Worm (Caenorhabditis elegans) whole organism, dauer: ENCODE measurements around the gene aco-2.

Experiments
- unc-62 ChIP-seq: sonication (generic microtip); optimal IDR thresholded peaks from 2 replicates; lab custom pipeline; 2017; ENCODE audit warnings: missing biosample characterization, missing genetic modification reagents, missing genetic modification characterization

Gene aco-2

DNA sequence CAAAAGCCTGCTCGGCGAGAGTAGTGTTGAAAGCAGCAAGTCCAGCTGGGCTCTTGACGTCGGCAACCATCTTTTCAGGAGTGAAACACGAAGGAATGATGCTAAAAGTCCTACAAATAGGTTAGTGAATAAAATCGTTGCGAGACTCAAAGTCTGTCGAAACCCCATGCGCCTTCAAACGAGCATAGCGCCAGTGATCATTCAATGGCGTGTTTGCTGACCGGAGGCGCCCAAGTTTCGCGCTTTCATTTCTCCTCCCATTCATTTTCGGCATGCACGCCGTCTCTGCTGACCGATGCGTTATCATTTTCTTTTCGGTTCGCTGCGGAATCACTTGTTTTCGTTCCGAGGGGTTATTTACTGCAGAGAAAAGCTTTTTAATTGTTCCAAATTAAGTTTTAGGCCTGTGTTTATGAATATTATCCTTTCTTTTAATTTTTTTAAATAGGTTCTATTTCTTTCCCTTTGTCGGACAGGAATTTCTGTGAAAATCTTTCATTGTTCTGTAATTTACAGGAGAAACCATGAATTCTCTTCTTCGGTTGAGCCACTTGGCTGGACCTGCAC lies at the start of gene aco-2, which contains the start of gene eef-1B.1:
TSS of gene aco-2 (plus strand) at position 517 of the 567 bp plus-strand sequence.
TSS of gene eef-1B.1 (minus strand) at position 186 of the 567 bp plus-strand sequence.
- TF ChIP-seq unc-62 (GFP tag; lab: Kevin White, UChicago) = no peak

DNA sequence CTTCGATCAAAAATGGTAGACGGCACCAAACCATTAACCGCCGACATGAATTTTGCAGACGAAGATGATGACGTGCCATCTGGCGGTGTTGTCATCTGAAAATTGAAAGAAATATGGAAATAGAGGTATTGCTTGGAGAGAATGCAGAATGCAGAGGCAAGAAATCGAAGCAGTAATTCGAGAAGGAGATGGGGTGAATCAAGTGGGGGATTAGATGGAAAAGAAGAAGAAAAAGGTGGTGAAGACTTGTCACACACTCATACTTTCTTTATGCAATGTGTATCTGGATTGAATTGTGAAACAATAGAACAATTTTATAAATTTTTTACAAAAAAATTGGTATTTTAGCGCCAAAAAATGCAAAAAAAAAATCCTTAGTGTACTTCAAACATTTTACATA lies 48.7 kb upstream of the aco-2 start, which contains the start of gene tag-250:
TSS of gene tag-250 (minus strand) at position 101 of the 400 bp plus-strand sequence.
- TF ChIP-seq unc-62 (GFP tag; lab: Kevin White, UChicago) = no peak

DNA sequence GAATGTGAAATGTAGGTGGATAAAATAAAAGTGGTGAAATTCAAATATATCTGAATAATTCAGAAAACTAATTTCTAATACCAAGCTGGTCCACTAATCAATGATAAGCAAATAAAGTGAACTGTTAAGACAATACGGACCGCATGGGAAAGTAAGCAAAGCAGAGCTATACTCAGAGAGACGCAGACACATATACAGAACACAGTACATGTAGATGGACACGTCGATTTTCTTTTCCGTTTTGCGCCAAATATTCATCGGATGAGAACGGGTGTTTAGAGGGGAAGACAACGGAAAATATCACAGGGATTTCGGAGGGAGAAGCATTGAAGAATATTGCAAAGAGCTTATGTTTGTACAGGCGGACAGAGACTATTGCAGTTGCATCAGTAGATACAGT lies 47.5 kb upstream of the aco-2 start:
- no peak for TF ChIP-seq unc-62 (GFP tag; lab: Kevin White, UChicago)

DNA sequence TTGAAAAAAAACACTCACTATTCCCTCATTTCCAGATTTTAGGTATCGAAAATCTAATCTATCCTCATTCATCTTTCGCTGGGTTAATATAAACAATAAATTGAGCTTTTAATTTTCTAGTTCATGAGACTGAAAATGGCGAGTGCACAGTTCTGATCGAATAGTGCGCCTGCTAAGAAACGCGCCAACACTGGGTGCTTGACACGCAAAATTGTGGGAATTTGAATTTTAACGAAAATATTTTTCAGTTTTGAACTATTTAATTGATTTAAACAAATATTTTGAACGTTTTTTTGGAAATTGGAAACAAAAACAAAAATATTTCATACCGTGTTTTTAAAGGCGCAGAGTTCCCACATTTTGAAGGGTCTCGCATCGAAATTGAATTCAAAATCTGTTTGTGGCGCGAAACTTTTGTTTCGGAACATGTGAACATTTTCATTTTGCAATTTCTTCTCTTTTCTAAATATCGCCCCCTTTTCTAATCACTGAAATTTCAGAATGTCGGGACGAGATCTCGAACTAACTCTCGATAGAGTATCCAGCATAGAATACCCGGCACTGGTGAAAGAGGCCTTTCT lies 44.9 kb upstream of the aco-2 start, which contains the start of the genes C29E4.13 and npp-15:
TSS of gene C29E4.13 (minus strand) at position 169 of the 581 bp plus-strand sequence.
TSS of gene npp-15 (plus strand) at position 495 of the 581 bp plus-strand sequence.
- TF ChIP-seq unc-62 (GFP tag; lab: Kevin White, UChicago) = no peak

DNA sequence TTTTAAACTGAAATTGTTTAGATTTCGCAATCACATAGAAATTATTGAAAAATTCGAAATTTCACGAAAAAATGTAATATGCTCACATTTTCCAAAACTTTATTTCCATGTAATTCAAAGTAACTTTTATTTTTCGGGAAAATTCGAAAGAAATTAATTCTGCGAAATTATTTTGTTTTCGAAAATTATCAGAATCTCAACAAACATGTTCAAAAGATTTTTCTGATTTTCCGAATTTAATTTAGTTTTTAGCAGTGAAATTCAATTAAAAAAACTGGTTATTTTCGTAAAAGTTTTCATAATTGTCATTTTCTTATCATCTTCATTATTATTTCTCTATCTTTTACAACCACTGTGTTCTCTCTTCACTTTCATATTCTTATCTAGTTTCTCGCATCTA lies 40.3 kb upstream of the aco-2 start, which contains the start of gene ran-2:
TSS of gene ran-2 (plus strand) at position 301 of the 400 bp plus-strand sequence.
- no peak for TF ChIP-seq unc-62 (GFP tag; lab: Kevin White, UChicago)

DNA sequence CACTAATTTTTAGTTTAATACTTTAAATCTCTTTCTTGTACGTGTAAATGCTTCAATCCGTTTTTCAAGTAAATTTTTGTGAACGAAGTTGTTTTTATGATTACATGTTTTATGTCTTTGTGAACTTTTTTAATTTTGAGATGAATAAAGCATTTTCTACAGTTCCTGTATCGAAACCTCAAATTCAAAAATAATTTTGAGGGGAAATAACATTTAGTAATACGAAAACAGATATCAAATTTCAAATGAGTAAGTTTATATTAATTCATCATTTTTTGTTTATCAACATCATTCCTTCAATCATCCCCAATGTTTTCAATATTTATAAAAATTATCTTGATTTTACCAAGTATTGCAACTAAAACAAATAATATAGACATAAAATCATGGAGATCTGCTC lies 36.0 kb upstream of the aco-2 start, which contains the start of gene C29E4.10:
TSS of gene C29E4.10 (plus strand) at position 301 of the 400 bp plus-strand sequence.
- TF ChIP-seq unc-62 (GFP tag; lab: Kevin White, UChicago) = no peak

DNA sequence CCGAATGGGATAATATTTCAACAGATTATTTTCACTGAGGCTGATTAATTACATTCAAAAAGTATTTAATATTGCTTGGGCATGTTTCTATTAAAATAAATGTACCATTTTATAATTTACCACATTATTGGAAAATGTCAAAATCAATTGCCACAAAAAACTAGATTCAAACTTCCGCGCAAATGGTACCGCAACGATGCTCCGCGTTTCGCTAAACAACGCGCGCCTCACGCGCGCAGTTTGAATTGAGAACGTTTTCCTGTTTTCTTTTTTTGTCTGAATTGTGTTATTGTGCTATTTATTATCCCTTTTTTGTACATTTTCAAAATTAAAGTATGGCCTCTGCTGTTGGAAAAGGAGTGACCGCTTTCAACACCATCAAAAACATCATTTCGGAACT lies 32.7 kb upstream of the aco-2 start, which contains the start of gene C29E4.12:
TSS of gene C29E4.12 (plus strand) at position 333 of the 400 bp plus-strand sequence.
- TF ChIP-seq unc-62 (GFP tag; lab: Kevin White, UChicago) = no peak

DNA sequence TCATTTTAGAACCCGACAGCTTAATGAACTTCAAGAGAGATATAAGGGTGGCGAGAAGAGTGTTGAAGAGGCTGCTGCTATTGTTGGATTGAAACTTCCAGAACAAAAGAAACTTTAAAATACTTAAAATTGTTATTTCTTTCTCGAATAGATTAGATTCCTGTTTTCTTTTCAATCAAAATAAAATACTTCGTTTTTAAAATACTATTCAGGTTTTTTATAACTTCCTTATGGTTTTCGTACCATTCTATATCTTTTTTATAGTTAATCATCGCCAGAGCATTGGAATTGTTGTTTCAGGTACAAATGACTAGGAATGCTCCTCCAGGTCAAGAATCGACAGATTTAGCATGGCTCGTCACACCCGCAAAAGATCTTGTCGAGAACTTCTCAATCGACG lies 32.1 kb upstream of the aco-2 start, which contains the start of gene kle-2:
TSS of gene kle-2 (plus strand) at position 301 of the 400 bp plus-strand sequence.
- TF ChIP-seq unc-62 (GFP tag; lab: Kevin White, UChicago) = no peak

DNA sequence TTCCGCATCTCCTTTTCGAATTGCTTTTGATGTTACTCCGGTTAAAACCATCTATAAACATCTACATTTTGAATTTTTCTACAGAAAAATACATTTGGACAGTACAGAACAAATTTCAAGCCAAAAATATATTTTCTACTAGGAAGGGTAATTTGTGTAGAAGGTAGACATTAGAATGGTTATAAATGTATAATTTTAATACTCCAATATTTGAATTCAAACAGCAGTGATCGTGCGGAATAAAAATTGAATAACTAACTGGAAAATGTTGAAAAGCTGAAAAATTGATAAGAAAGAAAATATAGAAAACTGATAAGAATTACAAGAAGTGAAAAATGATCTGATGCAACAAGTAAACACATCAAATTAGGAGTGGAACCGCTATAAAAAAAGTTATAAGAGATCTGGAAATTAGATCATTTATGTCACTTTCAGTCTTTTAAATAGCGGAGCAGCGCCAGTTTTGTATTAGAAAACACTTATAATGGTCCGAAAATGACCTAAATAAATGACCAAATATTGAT lies 26.5 kb upstream of the aco-2 start, which contains the start of gene gsto-1:
TSS of gene gsto-1 (minus strand) at position 51 of the 524 bp plus-strand sequence.
- no peak for TF ChIP-seq unc-62 (GFP tag; lab: Kevin White, UChicago)

DNA sequence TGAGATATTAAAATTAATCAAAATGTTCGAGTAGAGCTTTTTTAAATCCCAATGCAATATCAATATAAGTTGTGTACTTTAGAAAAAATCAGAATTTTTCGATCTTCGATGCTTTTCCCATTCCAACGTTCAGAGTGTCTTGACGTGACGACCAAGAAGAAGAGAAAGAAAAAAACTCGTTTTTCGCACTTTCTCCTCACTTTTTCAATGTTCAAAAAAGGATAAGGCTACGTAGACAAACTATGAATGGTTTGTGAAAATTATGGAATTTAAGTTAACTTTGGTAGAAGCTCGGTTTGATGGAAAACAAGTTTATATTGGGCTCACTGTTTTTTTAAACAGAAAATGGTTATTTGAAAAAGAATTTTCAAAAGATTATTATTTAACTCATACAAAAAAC lies 25.8 kb upstream of the aco-2 start:
- TF ChIP-seq unc-62 (GFP tag; lab: Kevin White, UChicago) = no peak

DNA sequence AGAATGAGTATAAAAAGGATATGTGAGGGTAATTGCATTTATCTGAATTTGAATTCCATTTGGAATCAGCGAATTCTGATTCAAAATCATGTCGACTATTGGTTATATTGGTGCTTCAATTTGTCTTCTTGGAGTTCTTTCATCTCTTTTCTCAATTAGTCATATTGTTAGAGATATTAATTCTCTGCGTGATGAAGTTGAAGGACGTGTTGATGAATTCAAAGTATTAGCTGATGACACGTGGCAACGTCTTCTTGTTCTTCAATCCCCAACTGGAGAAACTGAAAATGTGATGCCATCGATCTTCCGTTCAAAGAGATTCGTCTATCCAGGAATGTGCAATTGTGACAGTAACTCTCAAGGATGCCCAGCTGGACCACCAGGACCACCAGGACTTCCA lies 24.7 kb upstream of the aco-2 start, which contains the start of gene col-90:
TSS of gene col-90 (plus strand) at position 37 of the 400 bp plus-strand sequence.
- TF ChIP-seq unc-62 (GFP tag; lab: Kevin White, UChicago) = no peak

DNA sequence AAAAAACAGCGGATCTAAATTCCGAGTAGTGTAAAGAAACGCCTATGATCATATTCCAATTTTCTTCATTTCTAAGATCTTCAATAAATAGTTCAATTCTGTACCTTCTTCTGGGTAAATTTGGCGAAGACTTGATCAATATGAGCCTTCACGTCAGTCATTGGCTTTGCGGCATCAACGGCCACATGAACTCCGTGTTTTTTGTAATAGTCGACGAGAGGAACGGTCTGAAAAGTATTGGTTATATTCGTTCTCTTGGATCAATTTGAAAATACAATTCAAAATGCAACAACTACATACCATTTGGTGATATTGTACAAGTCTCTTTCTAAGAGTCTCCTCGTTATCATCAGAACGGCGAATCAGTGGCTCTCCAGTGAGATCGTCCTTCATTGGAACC lies 23.1 kb upstream of the aco-2 start:
- TF ChIP-seq unc-62 (GFP tag; lab: Kevin White, UChicago) = no peak

DNA sequence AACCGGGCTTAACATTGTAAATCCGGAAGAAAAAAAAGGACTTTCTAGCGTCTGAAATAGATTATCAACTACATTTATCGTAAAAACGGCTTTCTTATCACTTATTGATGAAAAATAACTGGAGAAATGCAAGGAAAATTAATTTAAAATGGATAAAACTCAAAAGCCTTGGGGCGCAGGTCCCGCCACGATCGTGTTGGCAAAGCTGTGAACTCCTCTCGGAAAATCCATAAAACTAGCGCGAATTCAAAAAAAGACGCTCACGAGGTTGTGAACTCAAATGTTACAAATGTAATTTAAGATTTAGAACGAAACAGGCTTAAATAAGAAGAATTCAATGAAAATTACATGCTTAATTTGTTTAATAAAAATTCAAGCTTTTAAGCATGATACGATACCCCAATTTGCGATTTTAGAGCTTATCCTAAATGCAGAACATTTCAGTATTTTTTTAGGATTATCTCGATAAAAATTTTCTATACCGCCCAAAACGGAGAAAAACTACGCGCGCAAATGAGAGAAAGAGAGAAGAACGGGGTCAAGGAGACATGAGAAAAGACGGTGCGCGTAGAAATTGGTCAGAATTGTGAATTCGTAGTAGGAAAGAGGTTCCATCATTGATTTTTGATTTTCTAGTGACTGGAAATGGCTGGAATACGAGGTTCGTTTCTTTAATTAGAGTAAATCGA lies 21.3 kb upstream of the aco-2 start, which contains the start of gene C29E4.15:
TSS of gene C29E4.15 (plus strand) at position 547 of the 689 bp plus-strand sequence.
- no peak for TF ChIP-seq unc-62 (GFP tag; lab: Kevin White, UChicago)

DNA sequence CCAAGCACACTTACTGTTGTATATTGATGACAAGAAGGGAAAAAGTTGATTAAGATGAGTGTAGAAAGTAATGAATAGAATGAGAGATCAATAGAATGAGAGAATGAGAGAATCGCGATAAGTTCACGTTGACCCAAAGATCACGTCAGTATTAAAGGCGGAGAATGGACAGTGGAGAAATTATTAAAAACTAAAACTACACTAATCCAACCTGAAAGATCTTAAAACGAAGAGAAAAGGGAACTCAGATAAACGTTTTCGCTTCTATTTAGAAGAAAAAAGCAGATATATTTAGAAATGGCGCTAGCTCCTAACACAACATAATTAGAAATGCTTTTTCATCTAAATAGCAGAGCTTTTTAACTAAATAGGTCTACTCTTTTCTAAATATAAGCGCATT lies 20.3 kb upstream of the aco-2 start, which contains the start of gene let-754:
TSS of gene let-754 (minus strand) at position 101 of the 400 bp plus-strand sequence.
- TF ChIP-seq unc-62 (GFP tag; lab: Kevin White, UChicago) = no peak

DNA sequence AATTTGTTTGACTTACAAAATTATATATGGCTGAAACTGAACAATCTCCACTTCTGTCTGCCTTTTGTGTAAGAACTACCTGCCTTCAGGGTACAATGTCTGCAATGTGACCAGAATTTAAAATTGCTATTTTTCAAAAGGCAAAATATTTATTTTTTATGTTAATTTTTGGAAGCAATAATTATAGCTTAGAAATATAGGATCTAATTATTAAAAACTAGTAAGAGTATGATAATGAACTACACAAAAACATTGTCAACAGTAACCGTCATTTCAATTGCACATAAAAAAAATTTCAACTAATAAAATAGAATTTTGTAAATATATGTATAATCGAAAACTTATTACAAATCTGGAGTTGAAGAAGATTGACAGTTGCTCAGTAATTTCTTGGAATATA lies 16.6 kb upstream of the aco-2 start, which contains the start of gene C29E4.9:
TSS of gene C29E4.9 (minus strand) at position 101 of the 400 bp plus-strand sequence.
- TF ChIP-seq unc-62 (GFP tag; lab: Kevin White, UChicago) = no peak
